Fruit fly (Drosophila melanogaster) whole organism, larva: Measurements from ENCODE around the gene sstn.

Source experiments
- noc ChIP-seq: fragments of 200-800 bp; sonication (Bioruptor generic); optimal IDR thresholded peaks from 3 replicates; lab custom pipeline; 2019; ENCODE audit warnings: missing biosample characterization, mild to moderate bottlenecking, missing genetic modification characterization, moderate library complexity

Gene sstn

dm6 chr3L:15116536-15116935, 22.0 kb upstream of the sstn start, which contains the start of gene Cep135:
Gene Cep135 (plus strand): TSS chr3L:15116737.
- no peak for TF ChIP-seq noc (tag; lab: Kevin White, UChicago)

DNA sequence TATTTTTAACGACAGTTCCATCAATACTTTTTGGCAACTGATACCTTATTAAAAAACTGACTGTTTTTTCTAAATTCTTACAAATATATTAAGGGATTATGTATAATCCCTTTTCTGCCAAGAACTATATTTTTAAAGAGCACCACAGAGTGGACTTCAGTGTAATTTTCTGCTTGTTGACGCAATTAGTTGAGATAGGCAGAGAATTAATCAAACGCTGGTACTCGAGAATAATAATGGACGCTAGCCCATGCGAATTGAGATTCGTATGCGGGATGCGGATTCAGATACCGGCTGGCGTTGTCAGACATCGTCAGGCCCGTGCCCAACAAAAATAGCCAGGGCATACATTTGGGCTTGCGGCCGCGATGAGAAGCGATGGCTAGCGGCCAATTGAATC, 18.7 kb upstream of the sstn start, which contains the start of gene CG13458:
CG13458 (plus strand) TSS at position 301 of the 400 bp plus-strand sequence.
- no peak for TF ChIP-seq noc (tag; lab: Kevin White, UChicago)

- no peak for TF ChIP-seq noc (tag; lab: Kevin White, UChicago)
These were observed 14.4 kb upstream of the sstn start for dm6 chr3L:15108948-15109347.

DNA sequence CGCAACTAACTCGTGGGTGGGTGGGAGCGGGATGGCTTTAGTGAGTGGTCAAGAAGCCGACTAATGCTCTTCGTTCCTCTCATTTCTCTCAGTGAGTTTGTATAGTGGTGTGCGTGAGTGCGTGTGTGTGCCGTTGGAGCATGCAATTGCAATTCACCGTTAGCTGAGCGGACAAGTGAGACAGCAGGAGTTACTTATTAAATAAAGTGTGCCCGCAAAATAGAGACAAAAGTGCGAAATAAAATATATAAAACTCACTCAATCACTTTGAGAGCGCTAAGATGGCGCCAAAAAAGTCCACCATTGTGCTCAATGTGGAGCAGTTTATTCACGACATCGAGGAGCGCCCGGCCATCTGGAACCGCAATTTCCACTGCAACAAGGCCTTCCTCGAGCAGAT, 14.0 kb upstream of the sstn start:
- no peak for TF ChIP-seq noc (tag; lab: Kevin White, UChicago)

dm6 chr3L:15107776-15108379, 13.4 kb upstream of the sstn start:
- TF ChIP-seq noc (tag; lab: Kevin White, UChicago): peak; percentile 13

dm6 chr3L:15107158-15107775, 12.7 kb upstream of the sstn start:
- TF ChIP-seq noc (tag; lab: Kevin White, UChicago): no peak

DNA sequence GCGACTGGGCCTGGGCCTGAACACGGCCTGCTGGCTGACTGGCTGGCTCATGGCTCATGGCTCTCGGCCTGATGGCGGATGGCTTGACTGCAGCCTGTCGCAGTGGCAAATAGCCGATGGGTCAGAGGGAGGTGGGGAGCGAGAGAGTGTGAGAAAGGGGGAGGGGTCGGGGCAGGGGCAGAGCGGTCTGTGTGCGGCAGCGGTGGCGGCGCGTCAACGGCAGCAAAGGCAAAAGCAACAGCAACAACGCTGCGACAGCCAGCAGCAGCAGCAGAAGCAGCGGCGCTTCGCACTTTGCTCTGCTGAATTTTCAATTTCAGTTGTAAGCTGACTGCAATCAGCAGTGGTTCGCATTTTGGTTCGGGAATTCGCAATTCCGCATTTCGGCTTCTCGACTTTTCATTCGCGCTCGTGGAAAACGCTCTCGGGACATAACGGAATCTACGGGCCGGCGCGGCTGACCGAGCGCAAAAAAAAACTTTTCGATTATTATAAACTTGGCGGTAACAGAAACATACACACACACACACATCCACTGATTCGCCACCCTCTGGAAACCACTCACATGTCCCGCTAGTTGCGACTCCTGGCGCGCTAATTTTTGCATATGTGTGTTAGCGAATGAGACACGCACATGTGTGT, 11.2 kb upstream of the sstn start, which contains the start of gene CG45071:
CG45071 (plus strand) TSS at position 317 of the 642 bp plus-strand sequence.
- no peak for TF ChIP-seq noc (tag; lab: Kevin White, UChicago)

dm6 chr3L:15104849-15105555, 10.5 kb upstream of the sstn start:
- peak; percentile 29 for TF ChIP-seq noc (tag; lab: Kevin White, UChicago)

- TF ChIP-seq noc (tag; lab: Kevin White, UChicago): no peak
These were observed 9.7 kb upstream of the sstn start for dm6 chr3L:15103988-15104848.

DNA sequence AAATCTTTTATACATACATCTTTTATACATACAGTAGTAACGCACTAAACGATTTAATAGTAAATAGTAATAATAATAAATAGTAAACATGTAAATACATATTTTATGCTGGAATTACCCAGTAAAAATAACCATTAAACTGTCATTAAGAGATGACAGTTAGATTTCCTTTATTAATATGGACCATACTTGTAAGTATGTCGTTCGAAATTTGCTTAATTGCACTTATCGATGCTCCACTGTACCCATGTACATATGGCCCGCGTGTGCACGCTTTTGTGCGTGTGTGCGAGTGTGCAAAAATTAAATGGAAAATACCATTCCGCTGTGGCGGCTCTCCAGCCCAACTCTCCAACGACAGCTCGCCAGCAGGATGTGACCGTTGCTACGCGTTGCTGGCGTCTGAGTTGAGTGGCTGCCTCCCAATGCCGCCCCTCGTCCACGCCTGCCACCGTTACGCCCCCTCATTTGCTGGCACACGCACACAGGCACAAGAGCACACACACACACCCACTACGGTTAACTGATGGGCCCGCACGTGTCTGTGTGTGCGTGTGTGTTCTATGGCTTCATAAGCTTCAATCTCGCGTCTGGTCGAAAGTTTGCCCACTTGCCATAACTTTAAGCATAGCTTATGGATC, 8.3 kb upstream of the sstn start:
- TF ChIP-seq noc (tag; lab: Kevin White, UChicago): no peak

DNA sequence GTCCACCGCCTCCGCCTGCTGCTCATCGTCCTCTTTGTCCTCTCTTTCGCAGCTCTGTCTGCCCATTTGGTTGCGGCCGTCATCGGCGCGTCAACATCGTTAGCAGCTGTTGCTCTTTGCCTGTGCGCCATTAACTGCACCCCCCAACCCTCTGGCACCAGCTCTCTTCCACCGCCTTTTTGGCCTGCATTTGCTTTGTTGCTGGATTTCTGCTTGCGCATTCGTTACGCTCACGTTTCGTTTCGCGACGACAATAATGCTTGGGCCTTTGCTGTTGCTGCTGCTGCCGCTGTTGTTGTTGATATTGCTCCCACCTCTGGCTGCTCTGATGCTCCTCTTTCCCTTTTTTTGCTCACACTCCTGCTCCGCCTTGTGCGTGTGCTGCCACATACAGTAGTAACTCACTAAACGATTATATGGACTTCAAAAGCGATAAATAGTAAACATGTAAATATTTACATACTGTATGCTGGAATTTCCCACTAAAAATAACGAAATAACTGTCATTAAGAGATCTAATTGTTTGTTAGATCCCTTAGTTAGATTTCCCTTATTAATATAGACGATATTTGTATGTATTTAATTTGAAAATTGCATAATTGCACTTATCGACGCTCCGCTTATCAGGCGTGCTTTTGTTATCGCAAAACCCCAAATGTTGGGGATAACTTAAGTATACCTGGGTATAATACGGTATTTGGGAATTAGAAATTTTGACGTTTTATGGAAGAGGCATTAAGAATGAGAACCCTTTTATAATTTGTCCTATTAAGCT, 7.3 kb upstream of the sstn start:
- TF ChIP-seq noc (tag; lab: Kevin White, UChicago): no peak

dm6 chr3L:15100983-15101382, 6.5 kb upstream of the sstn start:
- TF ChIP-seq noc (tag; lab: Kevin White, UChicago): no peak

DNA sequence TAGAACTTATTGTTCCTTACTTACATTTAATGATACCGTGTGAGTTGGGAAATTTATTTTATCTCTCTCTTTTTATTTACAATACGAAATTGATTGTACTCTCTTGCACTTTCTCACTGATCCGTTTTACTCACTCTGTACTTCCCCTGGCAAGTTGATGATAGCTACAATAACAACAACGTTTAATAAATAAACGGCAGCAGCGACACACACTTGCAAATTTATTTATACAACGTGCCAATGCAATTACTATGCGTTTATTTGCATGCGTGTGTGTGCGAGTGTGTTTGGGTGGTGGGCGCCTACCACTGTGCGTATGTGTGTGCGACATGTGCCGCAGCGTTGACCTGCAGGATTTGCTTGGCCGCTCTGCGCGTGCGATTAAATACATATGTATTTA, 5.0 kb upstream of the sstn start:
- no peak for TF ChIP-seq noc (tag; lab: Kevin White, UChicago)
